Fruit fly (Drosophila melanogaster) S2 (cell line): ENCODE measurements around the gene CG18265.

Experiments
- CG8478 ChIP-seq: fragments of >200 bp; optimal IDR thresholded peaks from 2 replicates; lab custom pipeline; 2018
- CTCF ChIP-seq, 2 experiments: fragments of >200 bp; optimal IDR thresholded peaks; 2 replicates each; lab custom pipeline; 2018

DNA sequence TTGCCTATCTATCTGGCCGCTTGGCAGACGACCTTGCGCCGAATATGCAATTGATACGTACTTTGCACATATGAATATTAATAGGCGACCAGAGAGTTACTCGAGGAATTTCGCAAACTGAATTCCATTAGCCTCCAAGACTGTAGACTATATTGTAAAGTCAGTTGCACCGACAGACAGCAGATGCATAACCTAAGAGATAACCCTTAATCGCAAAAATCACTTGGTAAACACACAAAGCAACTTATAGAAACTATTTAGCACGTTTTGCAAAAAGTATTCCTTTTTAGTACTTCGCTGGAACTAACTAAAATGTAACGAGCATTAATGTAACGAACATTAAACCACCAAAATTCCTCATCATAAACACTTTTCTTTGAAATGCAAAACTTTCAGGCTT is 46.9 kb downstream of the CG18265 start, which contains the start of gene CG6333:
- TF ChIP-seq CTCF (optimal IDR thresholded peaks at IDR 0.05; lab: Kevin White, UChicago) (no peak), CG8478 (lab: Kevin White, UChicago) (no peak)
